Fruit fly (Drosophila melanogaster) whole organism, embryonic: ENCODE measurements around the gene Rbf.
A peak's percentile ranks its signal among the peaks of the same experiment; 100 is the strongest.

Experiments used
- Blimp-1 ChIP-seq: fragments of 200-800 bp; sonication (Bioruptor generic); optimal IDR thresholded peaks from 3 replicates; lab custom pipeline; 2018; ENCODE audit warnings: missing biosample characterization, missing genetic modification characterization, mild to moderate bottlenecking, moderate library complexity, missing genetic modification reagents
- BtbVII ChIP-seq: fragments of 200-800 bp; sonication (Bioruptor generic); optimal IDR thresholded peaks from 3 replicates; lab custom pipeline; 2017; ENCODE audit warnings: missing biosample characterization, mild to moderate bottlenecking, missing genetic modification characterization
- CG10147 ChIP-seq: fragments of 200-800 bp; sonication (Bioruptor generic); optimal IDR thresholded peaks from 2 replicates; lab custom pipeline; 2019; ENCODE audit warnings: missing biosample characterization, mild to moderate bottlenecking, missing genetic modification characterization, moderate library complexity
- CG10366 ChIP-seq: fragments of 200-800 bp; sonication (Bioruptor generic); IDR thresholded peaks from 2 replicates; pipeline ENCODE4 v1.3.6; 2022; ENCODE audit warnings: missing biosample characterization, missing genetic modification characterization
- CG11085 ChIP-seq: fragments of 200-800 bp; sonication (Bioruptor generic); IDR thresholded peaks from 2 replicates; pipeline ENCODE4 v1.3.6; 2022; ENCODE audit warnings: missing biosample characterization, missing genetic modification characterization
- CG11504 ChIP-seq: fragments of 200-800 bp; sonication (Bioruptor generic); optimal IDR thresholded peaks from 3 replicates; lab custom pipeline; 2019; ENCODE audit warnings: missing biosample characterization, mild to moderate bottlenecking, missing genetic modification characterization, moderate library complexity
- CG11560 ChIP-seq: fragments of 200-800 bp; sonication (Bioruptor generic); IDR thresholded peaks from 3 replicates; pipeline ENCODE4 v1.3.6; 2022; ENCODE audit warnings: missing biosample characterization, missing genetic modification characterization
- CG12236 ChIP-seq: fragments of 200-800 bp; sonication (Bioruptor generic); optimal IDR thresholded peaks from 2 replicates; lab custom pipeline; 2016; ENCODE audit warnings: missing biosample characterization, missing genetic modification characterization
- CG13296 ChIP-seq: fragments of 200-800 bp; sonication (Bioruptor generic); optimal IDR thresholded peaks from 3 replicates; lab custom pipeline; 2018; ENCODE audit warnings: missing biosample characterization, mild to moderate bottlenecking, missing genetic modification characterization
- CG13424 ChIP-seq: fragments of 200-800 bp; sonication (Bioruptor generic); optimal IDR thresholded peaks from 2 replicates; lab custom pipeline; 2019; ENCODE audit warnings: missing biosample characterization, mild to moderate bottlenecking, missing genetic modification characterization, moderate library complexity
- CG13624 ChIP-seq: fragments of 200-800 bp; sonication (Bioruptor generic); optimal IDR thresholded peaks from 2 replicates; lab custom pipeline; 2016; ENCODE audit warnings: missing biosample characterization, missing genetic modification characterization
- CG17385 ChIP-seq: fragments of 200-800 bp; sonication (Bioruptor generic); optimal IDR thresholded peaks from 3 replicates; lab custom pipeline; 2018; ENCODE audit warnings: missing biosample characterization, mild to moderate bottlenecking, missing genetic modification characterization
- CG18599 ChIP-seq: fragments of 200-800 bp; sonication (Bioruptor generic); optimal IDR thresholded peaks from 3 replicates; lab custom pipeline; 2017; ENCODE audit warnings: missing biosample characterization, missing genetic modification characterization, mild to moderate bottlenecking, moderate library complexity, missing genetic modification reagents
- CG30431 ChIP-seq: fragments of 200-800 bp; sonication (Bioruptor generic); optimal IDR thresholded peaks from 2 replicates; lab custom pipeline; 2017; ENCODE audit warnings: missing biosample characterization, missing genetic modification characterization
- CG3065 ChIP-seq: fragments of 200-800 bp; sonication (Bioruptor generic); optimal IDR thresholded peaks from 2 replicates; lab custom pipeline; 2016; ENCODE audit warnings: missing biosample characterization, missing genetic modification characterization
- CG32772 ChIP-seq: fragments of 200-800 bp; sonication (Bioruptor generic); IDR thresholded peaks from 2 replicates; pipeline ENCODE4 v1.3.6; 2022; ENCODE audit warnings: missing biosample characterization, missing genetic modification characterization
- CG7357 ChIP-seq: fragments of 200-800 bp; sonication (Bioruptor generic); IDR thresholded peaks from 3 replicates; pipeline ENCODE4 v1.3.6; 2022; ENCODE audit warnings: missing biosample characterization, missing genetic modification characterization
- CG7839 ChIP-seq: fragments of 200-800 bp; sonication (Bioruptor generic); optimal IDR thresholded peaks from 3 replicates; lab custom pipeline; 2018; ENCODE audit warnings: missing biosample characterization, mild to moderate bottlenecking, missing genetic modification characterization, moderate library complexity
- CG8290 ChIP-seq, 3 experiments: fragments of 200-800 bp; sonication (Bioruptor generic); optimal IDR thresholded peaks; 2 replicates each; lab custom pipeline; 2016 to 2019; ENCODE audit warnings: missing biosample characterization in 3 of 3, missing genetic modification characterization in 3 of 3, mild to moderate bottlenecking in 2 of 3, moderate library complexity in 1 of 3
- CG8944 ChIP-seq: fragments of 200-800 bp; sonication (Bioruptor generic); optimal IDR thresholded peaks from 3 replicates; lab custom pipeline; 2016; ENCODE audit warnings: missing biosample characterization, missing genetic modification characterization
- CG9215 ChIP-seq: fragments of 200-800 bp; sonication (Bioruptor generic); IDR thresholded peaks from 2 replicates; pipeline ENCODE4 v1.3.6; 2022; ENCODE audit warnings: missing biosample characterization, missing genetic modification characterization
- CG9727 ChIP-seq: fragments of 200-800 bp; sonication (Bioruptor generic); optimal IDR thresholded peaks from 3 replicates; lab custom pipeline; 2017; ENCODE audit warnings: missing biosample characterization, mild to moderate bottlenecking, missing genetic modification characterization
- Deaf1 ChIP-seq: fragments of 200-800 bp; optimal IDR thresholded peaks from 3 replicates; lab custom pipeline; 2019; ENCODE audit warnings: missing biosample characterization, mild to moderate bottlenecking, missing genetic modification characterization, moderate library complexity
- E2f1 ChIP-seq: fragments of 200-800 bp; sonication (Bioruptor generic); IDR thresholded peaks from 2 replicates; pipeline ENCODE4 v1.3.6; 2022; ENCODE audit warnings: missing biosample characterization, missing genetic modification characterization
- E2f2 ChIP-seq: fragments of 200-800 bp; sonication (Bioruptor generic); IDR thresholded peaks from 2 replicates; pipeline ENCODE4 v1.3.6; 2022; ENCODE audit warnings: missing biosample characterization, missing genetic modification characterization
- ERR ChIP-seq: fragments of 200-800 bp; sonication (Bioruptor generic); optimal IDR thresholded peaks from 2 replicates; lab custom pipeline; 2016; ENCODE audit warnings: missing biosample characterization, missing genetic modification characterization
- H2.0 ChIP-seq: fragments of 200-800 bp; sonication (Bioruptor generic); IDR thresholded peaks from 2 replicates; pipeline ENCODE4 v1.3.6; 2022; ENCODE audit warnings: missing biosample characterization, missing genetic modification characterization
- HLH3B ChIP-seq: fragments of 200-800 bp; sonication (Bioruptor generic); IDR thresholded peaks from 2 replicates; pipeline ENCODE4 v1.3.6; 2022; ENCODE audit warnings: missing biosample characterization, missing genetic modification characterization
- HmgD ChIP-seq: fragments of 200-800 bp; sonication (Bioruptor generic); optimal IDR thresholded peaks from 3 replicates; lab custom pipeline; 2016; ENCODE audit warnings: missing biosample characterization, missing genetic modification characterization
- Nf-YA ChIP-seq: fragments of 200-800 bp; sonication (Bioruptor generic); IDR thresholded peaks from 2 replicates; pipeline ENCODE4 v1.3.6; 2022; ENCODE audit warnings: missing biosample characterization, missing genetic modification characterization
- Optix ChIP-seq: fragments of 200-800 bp; sonication (Bioruptor generic); IDR thresholded peaks from 3 replicates; pipeline ENCODE4 v1.3.6; 2022; ENCODE audit warnings: missing biosample characterization, missing genetic modification characterization
- PHDP ChIP-seq: fragments of 200-800 bp; sonication (Bioruptor generic); optimal IDR thresholded peaks from 3 replicates; lab custom pipeline; 2018; ENCODE audit warnings: missing biosample characterization, mild to moderate bottlenecking, missing genetic modification characterization, moderate library complexity
- Ptx1 ChIP-seq: fragments of 200-800 bp; sonication (Bioruptor generic); IDR thresholded peaks from 2 replicates; pipeline ENCODE4 v1.3.6; 2022; ENCODE audit warnings: missing biosample characterization, missing genetic modification characterization
- Vsx1 ChIP-seq: fragments of 200-800 bp; sonication (Bioruptor generic); optimal IDR thresholded peaks from 2 replicates; lab custom pipeline; 2017; ENCODE audit warnings: missing biosample characterization, mild to moderate bottlenecking, missing genetic modification characterization, missing genetic modification reagents
- ab ChIP-seq: fragments of 200-800 bp; sonication (Bioruptor generic); optimal IDR thresholded peaks from 2 replicates; lab custom pipeline; 2016; ENCODE audit warnings: missing biosample characterization, missing genetic modification characterization
- ap ChIP-seq: fragments of 200-800 bp; sonication (Bioruptor generic); IDR thresholded peaks from 2 replicates; pipeline ENCODE4 v1.3.6; 2022; ENCODE audit warnings: missing biosample characterization, missing genetic modification characterization
- bcd ChIP-seq: fragments of 200-800 bp; sonication (Bioruptor generic); optimal IDR thresholded peaks from 2 replicates; lab custom pipeline; 2017; ENCODE audit warnings: missing biosample characterization, mild to moderate bottlenecking, missing genetic modification characterization
- br ChIP-seq: fragments of >200 bp; optimal IDR thresholded peaks from 2 replicates; lab custom pipeline; 2017
- crc ChIP-seq: fragments of 200-800 bp; sonication (Bioruptor generic); optimal IDR thresholded peaks from 2 replicates; lab custom pipeline; 2016; ENCODE audit warnings: missing biosample characterization, missing genetic modification characterization
- dysf ChIP-seq: fragments of 200-800 bp; sonication (Bioruptor generic); IDR thresholded peaks from 3 replicates; pipeline ENCODE4 v1.3.6; 2022; ENCODE audit warnings: missing biosample characterization, missing genetic modification characterization
- gt ChIP-seq: fragments of 200-800 bp; sonication (Bioruptor generic); IDR thresholded peaks from 2 replicates; pipeline ENCODE4 v1.3.6; 2022; ENCODE audit warnings: missing biosample characterization, missing genetic modification characterization
- her ChIP-seq: fragments of 200-800 bp; sonication (Bioruptor generic); optimal IDR thresholded peaks from 2 replicates; lab custom pipeline; 2016; ENCODE audit warnings: missing biosample characterization, missing genetic modification characterization
- nmo ChIP-seq: fragments of 200-800 bp; sonication (Bioruptor generic); optimal IDR thresholded peaks from 2 replicates; lab custom pipeline; 2018; ENCODE audit warnings: missing biosample characterization, mild to moderate bottlenecking, missing genetic modification characterization, moderate library complexity
- row ChIP-seq: fragments of 200-800 bp; sonication (Bioruptor generic); IDR thresholded peaks from 3 replicates; pipeline ENCODE4 v1.3.6; 2022; ENCODE audit warnings: missing biosample characterization, missing genetic modification characterization
- sc ChIP-seq, 3 experiments: fragments of >200 bp in 2 of 3; fragments of 200-800 bp in 1 of 3; sonication (Bioruptor generic) in 1 of 3; optimal IDR thresholded peaks; 2 replicates in 2 of 3; 3 replicates in 1 of 3; lab custom pipeline; 2017; ENCODE audit warnings: mild to moderate bottlenecking in 1 of 3, missing biosample characterization in 1 of 3, missing genetic modification characterization in 1 of 3, missing genetic modification reagents in 1 of 3
- sob ChIP-seq: fragments of 200-800 bp; sonication (Bioruptor generic); IDR thresholded peaks from 2 replicates; pipeline ENCODE4 v1.3.6; 2022; ENCODE audit warnings: missing biosample characterization, missing genetic modification characterization
- toy ChIP-seq: fragments of 200-800 bp; sonication (Bioruptor generic); IDR thresholded peaks from 2 replicates; pipeline ENCODE4 v1.3.6; 2022; ENCODE audit warnings: missing biosample characterization, missing genetic modification characterization
- twi ChIP-seq: fragments of 200-800 bp; optimal IDR thresholded peaks from 2 replicates; lab custom pipeline; 2019; ENCODE audit warnings: missing biosample characterization, mild to moderate bottlenecking, missing genetic modification characterization, moderate library complexity
- tx ChIP-seq: fragments of 200-800 bp; sonication (Bioruptor generic); optimal IDR thresholded peaks from 2 replicates; lab custom pipeline; 2016; ENCODE audit warnings: missing biosample characterization, missing genetic modification characterization
- unpg ChIP-seq: fragments of 200-800 bp; sonication (Bioruptor generic); optimal IDR thresholded peaks from 3 replicates; lab custom pipeline; 2018; ENCODE audit warnings: missing biosample characterization, mild to moderate bottlenecking, missing genetic modification characterization, moderate library complexity
- vnd ChIP-seq: fragments of 200-800 bp; sonication (Bioruptor generic); IDR thresholded peaks from 3 replicates; pipeline ENCODE4 v1.3.6; 2022; ENCODE audit warnings: missing biosample characterization, missing genetic modification characterization; ENCODE audit not compliant: partially characterized antibody
- zfh1 ChIP-seq: fragments of 200-800 bp; sonication (Bioruptor generic); IDR thresholded peaks from 3 replicates; pipeline ENCODE4 v1.3.6; 2022; ENCODE audit warnings: missing biosample characterization, missing genetic modification characterization

Gene Rbf

dm6 chrX:841941-842340, 40.7 kb upstream of the Rbf start (continued):
- TF ChIP-seq Deaf1 (no peak), E2f2 (GFP tag; lab: Robert Waterston, UW) (no peak), CG11560 (tag; lab: Robert Waterston, UW) (no peak), CG10147 (GFP tag; lab: Kevin White, UChicago) (no peak), CG13296 (GFP tag; lab: Kevin White, UChicago) (no peak), row (peak; percentile 66), Ptx1 (GFP tag; lab: Robert Waterston, UW) (peak; percentile 49), PHDP (tag; lab: Kevin White, UChicago) (peak; percentile 1), ab (no peak), BtbVII (GFP tag; lab: Kevin White, UChicago) (no peak), CG30431 (GFP tag; lab: Kevin White, UChicago) (no peak), toy (GFP tag; lab: Robert Waterston, UW) (no peak), CG11504 (peak; percentile 35), HmgD (no peak), CG18599 (GFP tag; lab: Kevin White, UChicago) (peak; percentile 57), CG13624 (no peak), CG7839 (tag; lab: Kevin White, UChicago) (peak; percentile 17), E2f1 (no peak), br (lab: Kevin White, UChicago) (no peak), dysf (GFP tag; lab: Robert Waterston, UW) (peak; percentile 41; the same call in 1 of the 3 replicates), CG10366 (GFP tag; lab: Robert Waterston, UW) (peak; percentile 11; the same call in 1 of the 2 replicates), bcd (GFP tag; lab: Kevin White, UChicago) (no peak), zfh1 (GFP tag; lab: Robert Waterston, UW) (no peak), CG32772 (0 out of 2 replicates have a peak, but pooled peaks have one; percentile 19), H2.0 (GFP tag; lab: Robert Waterston, UW) (no peak), CG7357 (GFP tag; lab: Robert Waterston, UW) (no peak), CG8944 (GFP tag; lab: Kevin White, UChicago) (no peak), Nf-YA (GFP tag; lab: Robert Waterston, UW) (no peak), CG3065 (GFP tag; lab: Kevin White, UChicago) (no peak), ap (GFP tag; lab: Robert Waterston, UW) (no peak), CG8290 (GFP tag; optimal IDR thresholded peaks at IDR 0.05; lab: Kevin White, UChicago) (no peak), CG8290 (tag; optimal IDR thresholded peaks at IDR 0.05; lab: Kevin White, UChicago) (peak in 1 of 2 experiments; percentile 29), CG12236 (GFP tag; lab: Kevin White, UChicago) (no peak), gt (GFP tag; lab: Robert Waterston, UW) (no peak), CG11085 (GFP tag; lab: Robert Waterston, UW) (no peak), sob (no peak), ERR (GFP tag; lab: Kevin White, UChicago) (no peak), HLH3B (no peak), Optix (GFP tag; lab: Robert Waterston, UW) (no peak), unpg (GFP tag; lab: Kevin White, UChicago) (no peak), CG9727 (GFP tag; lab: Kevin White, UChicago) (no peak), nmo (GFP tag; lab: Kevin White, UChicago) (no peak), CG9215 (GFP tag; lab: Robert Waterston, UW) (no peak), twi (tag; lab: Kevin White, UChicago) (no peak), CG13424 (peak; percentile 21), her (GFP tag; lab: Kevin White, UChicago) (no peak), Blimp-1 (GFP tag; lab: Kevin White, UChicago) (peak; percentile 19), sc (optimal IDR thresholded peaks at IDR 0.05; lab: Kevin White, UChicago) (no peak), sc (GFP tag; optimal IDR thresholded peaks at IDR 0.05; lab: Kevin White, UChicago) (no peak), CG17385 (peak; percentile 2), Vsx1 (GFP tag; lab: Kevin White, UChicago) (no peak), crc (GFP tag; lab: Kevin White, UChicago) (no peak), tx (GFP tag; lab: Kevin White, UChicago) (no peak), vnd (GFP tag; lab: Robert Waterston, UW) (no peak)
